Worm (Caenorhabditis elegans) whole organism, midembryonic: ENCODE measurements around the gene frpr-6.

Experiments
- T22C8.4 ChIP-seq: fragments of 200-800 bp; sonication (Bioruptor generic); IDR thresholded peaks from 2 replicates; pipeline ENCODE4 v1.3.6; 2022; ENCODE audit warnings: missing genetic modification characterization, missing compliant biosample characterization
- cog-1 ChIP-seq: sonication (generic microtip); optimal IDR thresholded peaks from 2 replicates; lab custom pipeline; 2016; ENCODE audit warnings: missing genetic modification characterization, missing compliant biosample characterization
- flt-1 ChIP-seq: fragments of 200-800 bp; sonication (Bioruptor generic); IDR thresholded peaks from 2 replicates; pipeline ENCODE4 v1.3.6; 2022; ENCODE audit warnings: missing genetic modification characterization, missing compliant biosample characterization
- klf-2 ChIP-seq: fragments of 200-800 bp; sonication (Bioruptor generic); conservative IDR thresholded peaks from 2 replicates; pipeline ENCODE4 v1.3.6; 2022; ENCODE audit warnings: missing genetic modification reagents, missing genetic modification characterization, missing compliant biosample characterization
- med-1 ChIP-seq: sonication (generic microtip); optimal IDR thresholded peaks from 2 replicates; lab custom pipeline; 2017; ENCODE audit warnings: missing genetic modification characterization, mild to moderate bottlenecking, missing compliant biosample characterization, antibody characterized with exemption, missing genetic modification reagents; ENCODE audit not compliant: insufficient read depth
- ref-1 ChIP-seq: fragments of 200-800 bp; sonication (Bioruptor generic); conservative IDR thresholded peaks from 2 replicates; pipeline ENCODE4 v1.3.6; 2022; ENCODE audit warnings: missing genetic modification reagents, missing genetic modification characterization, missing compliant biosample characterization
- tab-1 ChIP-seq: fragments of 200-800 bp; sonication (Bioruptor generic); IDR thresholded peaks from 2 replicates; pipeline ENCODE4 v1.3.6; 2022; ENCODE audit warnings: missing genetic modification characterization, missing compliant biosample characterization
- ztf-23 ChIP-seq: fragments of 200-800 bp; sonication (Bioruptor generic); IDR thresholded peaks from 2 replicates; pipeline ENCODE4 v1.3.6; 2022; ENCODE audit warnings: missing genetic modification reagents, missing genetic modification characterization, missing compliant biosample characterization
- ztf-29 ChIP-seq: fragments of 200-800 bp; sonication (Bioruptor generic); IDR thresholded peaks from 2 replicates; pipeline ENCODE4 v1.3.6; 2022; ENCODE audit warnings: missing genetic modification reagents, missing genetic modification characterization, missing compliant biosample characterization

frpr-6 gene

DNA sequence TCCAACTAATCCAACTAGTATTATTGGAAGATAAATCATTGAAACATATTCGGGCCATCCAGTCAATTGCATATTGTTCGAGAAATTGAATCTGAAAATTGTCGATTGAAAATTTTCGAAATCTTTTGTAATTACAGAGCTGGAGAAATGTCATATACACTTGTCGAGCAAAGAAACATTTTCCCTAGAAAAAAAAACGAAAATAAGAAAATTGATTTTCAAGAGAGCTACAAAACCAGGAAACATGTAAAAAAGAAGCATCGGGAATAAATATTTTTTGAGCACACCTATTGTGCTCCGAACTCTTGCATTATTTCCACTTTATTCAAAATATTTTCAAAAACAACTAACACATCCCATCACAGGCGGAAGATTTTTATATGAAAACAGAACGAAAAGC is at the start of gene frpr-6:
TSS of gene frpr-6 (minus strand) at position 101 of the 400 bp plus-strand sequence.
- TF ChIP-seq ztf-23: no peak
- no peak for TF ChIP-seq flt-1 (GFP tag; lab: Robert Waterston, UW)
- no peak for TF ChIP-seq med-1
- no peak for TF ChIP-seq ref-1
- TF ChIP-seq ztf-29 (GFP tag; lab: Robert Waterston, UW): no peak
- TF ChIP-seq tab-1 (GFP tag; lab: Robert Waterston, UW): no peak
- TF ChIP-seq T22C8.4: no peak
- no peak for TF ChIP-seq klf-2
- no peak for TF ChIP-seq cog-1 (tag; lab: Kevin White, UChicago)

DNA sequence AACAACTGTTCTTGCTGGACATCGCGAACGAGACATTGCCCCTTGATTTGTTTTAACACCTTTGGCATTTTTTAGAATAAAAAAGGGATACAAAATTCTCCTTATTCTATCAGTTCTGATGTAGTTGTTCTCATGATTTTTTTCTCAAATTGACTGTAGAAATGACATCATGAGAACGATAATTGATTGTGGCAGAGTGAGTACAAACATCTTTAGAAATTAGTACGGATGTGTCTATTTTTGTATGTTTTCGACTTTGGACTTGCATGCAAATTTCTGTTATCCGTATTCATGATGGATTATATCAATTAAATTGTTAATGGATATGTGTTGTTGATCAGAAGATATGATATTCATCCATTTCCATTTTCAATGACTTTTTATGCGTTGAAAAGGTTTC is 47.2 kb upstream of the frpr-6 start:
- TF ChIP-seq ref-1 (no peak), T22C8.4 (no peak), cog-1 (tag; lab: Kevin White, UChicago) (no peak), med-1 (no peak), klf-2 (no peak), ztf-29 (GFP tag; lab: Robert Waterston, UW) (no peak), flt-1 (GFP tag; lab: Robert Waterston, UW) (no peak), tab-1 (GFP tag; lab: Robert Waterston, UW) (no peak), ztf-23 (no peak)

DNA sequence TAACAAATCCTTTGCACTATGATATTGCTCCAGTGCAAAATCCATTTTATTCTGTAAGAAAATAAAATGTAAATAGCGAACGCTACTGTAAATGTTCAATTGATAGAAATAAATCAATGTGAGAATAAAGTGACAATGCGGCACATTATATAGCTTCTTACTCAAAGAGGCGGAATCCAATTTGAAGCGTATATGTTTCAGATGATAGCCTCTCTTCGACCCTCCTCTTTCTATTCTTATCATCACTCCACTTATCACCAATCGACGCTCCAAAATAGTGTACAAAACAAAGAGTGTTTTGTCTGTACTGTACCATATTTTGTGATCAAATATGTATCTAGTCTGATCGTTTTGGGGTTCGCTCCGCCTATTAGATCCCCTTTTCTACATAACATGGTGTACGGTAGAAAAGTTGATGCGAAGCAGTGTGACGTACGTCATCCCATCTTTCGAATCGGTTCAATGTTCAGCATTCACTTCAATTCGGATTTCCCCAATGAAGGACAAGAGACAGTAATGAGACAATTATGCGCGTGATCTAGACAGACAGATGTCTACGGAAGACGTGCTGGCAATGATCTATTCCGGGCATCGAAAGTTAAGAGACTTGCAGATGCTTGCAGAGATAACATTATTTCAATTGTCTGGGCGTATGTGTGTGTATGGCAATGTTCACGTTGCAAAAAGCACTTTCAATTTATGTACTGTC is 46.0 kb upstream of the frpr-6 start, which contains the start of gene spl-2:
TSS of gene spl-2 (minus strand) at position 51 of the 709 bp plus-strand sequence.
- TF ChIP-seq med-1: no peak

DNA sequence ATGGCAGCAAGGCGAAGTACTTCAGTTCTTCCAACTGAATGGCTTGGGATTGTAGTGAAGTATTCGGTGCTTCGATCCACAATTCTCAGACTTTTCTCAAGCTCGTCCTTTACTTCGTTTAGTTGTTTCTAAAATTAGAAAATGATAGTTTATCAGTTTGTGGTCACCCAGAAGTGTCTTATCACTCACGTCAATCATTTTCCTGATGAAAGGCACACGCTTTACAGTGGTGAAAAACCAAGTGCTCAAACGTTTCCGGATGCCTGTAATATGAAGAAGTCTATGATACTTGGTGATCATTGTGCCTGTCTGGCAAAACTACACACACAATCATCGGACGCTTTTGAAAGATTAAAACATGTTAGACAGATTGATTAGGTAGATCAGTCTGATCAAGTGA is 45.2 kb upstream of the frpr-6 start:
- TF ChIP-seq klf-2: no peak
- no peak for TF ChIP-seq ztf-23
- no peak for TF ChIP-seq cog-1 (tag; lab: Kevin White, UChicago)
- no peak for TF ChIP-seq T22C8.4
- TF ChIP-seq tab-1 (GFP tag; lab: Robert Waterston, UW): no peak
- TF ChIP-seq ref-1: no peak
- TF ChIP-seq med-1: no peak
- TF ChIP-seq flt-1 (GFP tag; lab: Robert Waterston, UW): no peak
- TF ChIP-seq ztf-29 (GFP tag; lab: Robert Waterston, UW): no peak

DNA sequence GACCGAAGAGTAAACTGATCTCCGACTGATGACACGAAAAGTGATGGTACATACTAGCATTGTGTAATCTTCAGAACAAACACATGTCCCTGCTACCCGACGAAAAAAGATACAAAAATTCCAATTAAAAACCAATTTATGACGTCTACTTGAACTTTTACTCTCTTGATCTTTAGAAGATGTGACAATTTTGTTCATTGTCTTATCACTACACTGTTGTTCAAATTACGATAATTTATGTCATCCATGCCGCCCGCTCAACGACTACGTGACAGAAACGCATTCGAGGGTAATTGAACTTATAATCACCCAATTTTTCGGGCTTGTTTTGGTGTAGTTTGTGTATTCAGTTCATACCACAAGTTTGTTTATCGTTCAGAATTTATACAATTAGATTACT is 42.9 kb upstream of the frpr-6 start:
- TF ChIP-seq flt-1 (GFP tag; lab: Robert Waterston, UW) (no peak), cog-1 (tag; lab: Kevin White, UChicago) (no peak), T22C8.4 (no peak), ref-1 (no peak), tab-1 (GFP tag; lab: Robert Waterston, UW) (no peak), med-1 (no peak), ztf-23 (no peak), klf-2 (no peak), ztf-29 (GFP tag; lab: Robert Waterston, UW) (no peak)

DNA sequence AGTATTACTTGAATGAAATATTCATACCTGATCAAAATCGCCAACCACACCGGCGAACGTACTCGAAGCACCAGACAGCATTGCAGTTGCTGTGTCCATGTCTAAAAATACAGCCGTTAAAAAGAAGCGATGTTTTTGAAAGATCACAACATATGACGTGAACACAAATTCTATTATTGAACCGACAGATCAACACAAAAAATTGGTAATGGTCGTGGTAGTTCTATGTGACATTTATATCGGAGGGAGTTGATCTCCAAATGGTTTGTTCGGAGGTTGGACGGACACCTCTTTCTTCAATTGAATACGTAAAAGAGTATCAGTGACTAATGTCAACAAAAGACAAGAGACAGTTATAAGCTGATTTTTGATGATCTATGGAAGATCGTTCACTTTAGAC is 40.3 kb upstream of the frpr-6 start, which contains the start of gene pitr-3:
TSS of gene pitr-3 (minus strand) at position 101 of the 400 bp plus-strand sequence.
- TF ChIP-seq flt-1 (GFP tag; lab: Robert Waterston, UW) (no peak), T22C8.4 (no peak), klf-2 (no peak), ref-1 (no peak), ztf-23 (no peak), cog-1 (tag; lab: Kevin White, UChicago) (no peak), med-1 (no peak), tab-1 (GFP tag; lab: Robert Waterston, UW) (no peak)

DNA sequence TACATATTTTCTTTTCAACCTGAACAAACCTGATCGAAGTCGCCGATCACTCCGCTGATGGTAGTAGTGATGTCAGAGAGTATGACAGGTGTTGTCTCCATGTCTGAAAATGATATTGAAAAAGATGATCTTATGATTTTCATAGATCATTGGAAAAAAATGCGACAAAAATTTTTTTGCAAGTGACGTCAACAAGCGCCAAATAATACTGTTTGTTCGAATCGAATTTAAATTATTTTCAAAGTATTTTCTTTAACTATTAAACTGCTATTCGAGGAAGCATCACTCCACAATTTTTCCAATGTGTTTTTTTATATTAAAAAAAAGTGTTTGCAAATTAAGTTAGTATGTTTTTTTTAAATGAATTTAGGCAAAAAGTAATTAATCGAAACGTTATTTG is 36.7 kb upstream of the frpr-6 start, which contains the start of gene pitr-2:
TSS of gene pitr-2 (minus strand) at position 101 of the 400 bp plus-strand sequence.
- no peak for TF ChIP-seq klf-2
- no peak for TF ChIP-seq cog-1 (tag; lab: Kevin White, UChicago)
- TF ChIP-seq tab-1 (GFP tag; lab: Robert Waterston, UW): no peak
- no peak for TF ChIP-seq med-1
- no peak for TF ChIP-seq flt-1 (GFP tag; lab: Robert Waterston, UW)
- TF ChIP-seq ztf-23: no peak
- no peak for TF ChIP-seq ref-1
- TF ChIP-seq ztf-29 (GFP tag; lab: Robert Waterston, UW): no peak
- TF ChIP-seq T22C8.4: no peak

DNA sequence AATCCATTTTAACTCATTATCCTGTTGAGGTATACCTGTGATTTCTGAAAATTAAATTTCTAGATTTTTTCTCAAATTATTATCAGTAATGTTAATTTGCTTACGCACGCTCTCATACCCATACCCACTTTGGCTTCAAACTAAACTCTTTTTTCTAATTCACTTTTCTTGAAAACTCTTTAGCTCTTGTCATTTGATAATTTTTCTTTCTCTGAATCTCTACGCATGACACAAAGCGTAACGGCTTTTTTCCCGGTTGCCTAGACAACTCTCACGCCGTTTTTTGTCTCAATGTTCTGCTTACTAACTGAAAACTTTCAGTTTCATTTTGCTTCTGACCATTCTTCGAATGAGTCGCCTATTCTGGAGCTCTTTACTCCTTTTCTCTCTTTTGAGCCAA is 33.0 kb upstream of the frpr-6 start, which contains the start of gene B0222.1:
TSS of gene B0222.1 (plus strand) at position 306 of the 400 bp plus-strand sequence.
- TF ChIP-seq T22C8.4 (no peak), tab-1 (GFP tag; lab: Robert Waterston, UW) (no peak), flt-1 (GFP tag; lab: Robert Waterston, UW) (no peak), ref-1 (no peak), ztf-23 (no peak), med-1 (no peak), ztf-29 (GFP tag; lab: Robert Waterston, UW) (no peak), klf-2 (no peak), cog-1 (tag; lab: Kevin White, UChicago) (no peak)

DNA sequence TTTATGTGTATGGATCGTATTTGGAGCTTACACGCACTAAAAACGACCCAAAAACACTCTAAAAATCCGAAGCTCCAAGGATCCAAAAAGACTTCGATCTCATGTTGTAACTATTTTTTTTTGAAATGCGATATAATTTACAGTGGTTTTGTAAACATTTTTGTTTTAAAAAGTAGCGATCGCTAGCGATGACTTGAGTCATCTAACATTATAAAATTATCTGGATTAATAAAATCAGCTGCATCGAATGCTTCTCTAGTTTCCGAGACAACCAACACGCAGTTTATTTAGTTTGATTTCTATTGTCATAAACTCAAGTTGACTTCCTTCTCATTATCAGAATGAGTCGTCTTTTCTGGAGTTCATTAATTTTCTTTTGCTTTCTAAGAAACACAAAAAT is 31.1 kb upstream of the frpr-6 start, which contains the start of gene F21C10.1:
TSS of gene F21C10.1 (plus strand) at position 301 of the 400 bp plus-strand sequence.
- no peak for TF ChIP-seq med-1
- no peak for TF ChIP-seq flt-1 (GFP tag; lab: Robert Waterston, UW)
- no peak for TF ChIP-seq tab-1 (GFP tag; lab: Robert Waterston, UW)
- TF ChIP-seq T22C8.4: no peak
- TF ChIP-seq ztf-29 (GFP tag; lab: Robert Waterston, UW): no peak

DNA sequence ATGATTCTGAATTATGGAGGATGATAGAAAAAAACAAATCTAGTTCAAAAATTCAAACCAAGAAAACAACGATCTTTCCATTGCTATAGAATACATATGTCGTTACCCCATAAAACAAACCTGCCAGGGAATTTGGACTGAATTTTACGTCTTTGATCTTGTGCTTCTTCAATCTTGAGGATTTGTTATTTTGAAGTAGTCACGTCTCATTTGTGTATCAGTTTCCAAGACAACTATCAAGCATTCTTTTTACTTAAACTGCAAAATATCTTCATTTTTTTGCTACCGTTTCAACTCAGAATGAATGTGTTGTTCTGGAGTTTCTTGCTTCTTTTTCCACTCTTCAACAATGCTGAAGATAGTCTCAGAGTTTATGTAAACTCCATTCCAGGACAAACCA is 29.8 kb upstream of the frpr-6 start, which contains the start of gene F21C10.19:
TSS of gene F21C10.19 (plus strand) at position 301 of the 400 bp plus-strand sequence.
- TF ChIP-seq klf-2 (no peak), flt-1 (GFP tag; lab: Robert Waterston, UW) (no peak), ref-1 (no peak), cog-1 (tag; lab: Kevin White, UChicago) (no peak), med-1 (no peak), tab-1 (GFP tag; lab: Robert Waterston, UW) (no peak), ztf-23 (no peak), ztf-29 (GFP tag; lab: Robert Waterston, UW) (no peak), T22C8.4 (no peak)
